Fruit fly (Drosophila melanogaster) whole organism, embryonic: ENCODE measurements around the gene CG8960.

Source experiments
- Bdp1 ChIP-seq: fragments of 200-800 bp; sonication (Bioruptor generic); optimal IDR thresholded peaks from 3 replicates; lab custom pipeline; 2016; ENCODE audit warnings: missing biosample characterization, missing genetic modification characterization
- CG10462 ChIP-seq: fragments of 200-800 bp; sonication (Bioruptor generic); optimal IDR thresholded peaks from 2 replicates; lab custom pipeline; 2016; ENCODE audit warnings: missing biosample characterization, missing genetic modification characterization
- CG11696 ChIP-seq: fragments of 200-800 bp; sonication (Bioruptor generic); IDR thresholded peaks from 2 replicates; pipeline ENCODE4 v1.3.6; 2022; ENCODE audit warnings: missing biosample characterization, missing genetic modification characterization
- CG12769 ChIP-seq: fragments of 200-800 bp; sonication (Bioruptor generic); optimal IDR thresholded peaks from 2 replicates; lab custom pipeline; 2019; ENCODE audit warnings: missing biosample characterization, mild to moderate bottlenecking, missing genetic modification characterization, moderate library complexity
- CG1529 ChIP-seq: fragments of 200-800 bp; sonication (Bioruptor generic); optimal IDR thresholded peaks from 3 replicates; lab custom pipeline; 2018; ENCODE audit warnings: missing biosample characterization, missing genetic modification characterization
- CG15479 ChIP-seq: fragments of 200-800 bp; sonication (Bioruptor generic); optimal IDR thresholded peaks from 3 replicates; lab custom pipeline; 2019; ENCODE audit warnings: missing biosample characterization, mild to moderate bottlenecking, missing genetic modification characterization, moderate library complexity
- CG1647 ChIP-seq: fragments of 200-800 bp; sonication (Bioruptor generic); optimal IDR thresholded peaks from 3 replicates; lab custom pipeline; 2016; ENCODE audit warnings: missing biosample characterization, missing genetic modification characterization
- CG16815 ChIP-seq: fragments of 200-800 bp; sonication (Bioruptor generic); optimal IDR thresholded peaks from 3 replicates; lab custom pipeline; 2017; ENCODE audit warnings: missing biosample characterization, mild to moderate bottlenecking, missing genetic modification characterization
- CG17829 ChIP-seq: fragments of 200-800 bp; optimal IDR thresholded peaks from 2 replicates; lab custom pipeline; 2019; ENCODE audit warnings: missing biosample characterization, mild to moderate bottlenecking, missing genetic modification characterization, moderate library complexity
- CG2120 ChIP-seq: fragments of 200-800 bp; sonication (Bioruptor generic); optimal IDR thresholded peaks from 3 replicates; lab custom pipeline; 2016; ENCODE audit warnings: missing biosample characterization, missing genetic modification characterization
- CG2678 ChIP-seq: fragments of 200-800 bp; sonication (Bioruptor generic); optimal IDR thresholded peaks from 3 replicates; lab custom pipeline; 2019; ENCODE audit warnings: missing biosample characterization, mild to moderate bottlenecking, missing genetic modification characterization, moderate library complexity
- CG42726 ChIP-seq: fragments of 200-800 bp; sonication (Bioruptor generic); IDR thresholded peaks from 2 replicates; pipeline ENCODE4 v1.3.6; 2022; ENCODE audit warnings: missing biosample characterization, missing genetic modification characterization; ENCODE audit not compliant: partially characterized antibody
- CG4820 ChIP-seq: fragments of 200-800 bp; sonication (Bioruptor generic); optimal IDR thresholded peaks from 3 replicates; lab custom pipeline; 2016; ENCODE audit warnings: missing biosample characterization, missing genetic modification characterization
- CG5953 ChIP-seq: fragments of 200-800 bp; sonication (Bioruptor generic); IDR thresholded peaks from 2 replicates; pipeline ENCODE4 v1.3.6; 2022; ENCODE audit warnings: missing biosample characterization, missing genetic modification characterization
- CG6683 ChIP-seq: fragments of 200-800 bp; sonication (Bioruptor generic); optimal IDR thresholded peaks from 2 replicates; lab custom pipeline; 2017; ENCODE audit warnings: missing biosample characterization, mild to moderate bottlenecking, missing genetic modification characterization, missing genetic modification reagents
- CG7271 ChIP-seq: fragments of 200-800 bp; sonication (Bioruptor generic); optimal IDR thresholded peaks from 2 replicates; lab custom pipeline; 2018; ENCODE audit warnings: missing biosample characterization, mild to moderate bottlenecking, missing genetic modification characterization, moderate library complexity
- CG7556 ChIP-seq: fragments of 200-800 bp; sonication (Bioruptor generic); optimal IDR thresholded peaks from 2 replicates; lab custom pipeline; 2017; ENCODE audit warnings: missing biosample characterization, mild to moderate bottlenecking, missing genetic modification characterization
- CG8281 ChIP-seq: fragments of 200-800 bp; sonication (Bioruptor generic); optimal IDR thresholded peaks from 2 replicates; lab custom pipeline; 2018; ENCODE audit warnings: missing biosample characterization, mild to moderate bottlenecking, missing genetic modification characterization, moderate library complexity
- CG8388 ChIP-seq: fragments of 200-800 bp; sonication (Bioruptor generic); optimal IDR thresholded peaks from 2 replicates; lab custom pipeline; 2019; ENCODE audit warnings: missing biosample characterization, mild to moderate bottlenecking, missing genetic modification characterization, moderate library complexity
- CG9215 ChIP-seq: fragments of 200-800 bp; sonication (Bioruptor generic); IDR thresholded peaks from 2 replicates; pipeline ENCODE4 v1.3.6; 2022; ENCODE audit warnings: missing biosample characterization, missing genetic modification characterization
- CkIIα-i1 ChIP-seq: fragments of 200-800 bp; sonication (Bioruptor generic); IDR thresholded peaks from 2 replicates; pipeline ENCODE4 v1.3.6; 2022; ENCODE audit warnings: missing biosample characterization, missing genetic modification characterization
- Dll ChIP-seq: fragments of 200-800 bp; sonication (Bioruptor generic); IDR thresholded peaks from 4 replicates; pipeline ENCODE4 v1.3.6; 2022; ENCODE audit warnings: missing biosample characterization, missing genetic modification characterization; ENCODE audit not compliant: partially characterized antibody
- Fer1 ChIP-seq: fragments of 200-800 bp; sonication (Bioruptor generic); optimal IDR thresholded peaks from 2 replicates; lab custom pipeline; 2017; ENCODE audit warnings: missing biosample characterization, mild to moderate bottlenecking, missing genetic modification characterization
- HLH3B ChIP-seq: fragments of 200-800 bp; sonication (Bioruptor generic); IDR thresholded peaks from 2 replicates; pipeline ENCODE4 v1.3.6; 2022; ENCODE audit warnings: missing biosample characterization, missing genetic modification characterization
- Med ChIP-seq: fragments of 200-800 bp; sonication (Bioruptor generic); peaks from one replicate; lab custom pipeline; 2016; ENCODE audit warnings: missing biosample characterization, missing genetic modification characterization, mild to moderate bottlenecking, inconsistent platforms, moderate library complexity
- Nf-YC ChIP-seq: fragments of 200-800 bp; optimal IDR thresholded peaks from 3 replicates; lab custom pipeline; 2019; ENCODE audit warnings: missing biosample characterization, mild to moderate bottlenecking, missing genetic modification characterization, moderate library complexity
- Ptx1 ChIP-seq: fragments of 200-800 bp; sonication (Bioruptor generic); IDR thresholded peaks from 2 replicates; pipeline ENCODE4 v1.3.6; 2022; ENCODE audit warnings: missing biosample characterization, missing genetic modification characterization
- Rx ChIP-seq: fragments of 200-800 bp; sonication (Bioruptor generic); IDR thresholded peaks from 2 replicates; pipeline ENCODE4 v1.3.6; 2022; ENCODE audit warnings: missing biosample characterization, missing genetic modification characterization
- Stat92E ChIP-seq, 3 experiments: fragments of >200 bp in 2 of 3; fragments of 200-800 bp in 1 of 3; sonication (Bioruptor generic) in 1 of 3; optimal IDR thresholded peaks; 2 replicates each; lab custom pipeline; 2017 to 2019; ENCODE audit warnings: missing biosample characterization in 3 of 3, missing genetic modification characterization in 3 of 3, mild to moderate bottlenecking in 1 of 3, moderate library complexity in 1 of 3
- TFAM ChIP-seq: fragments of 200-800 bp; sonication (Bioruptor generic); optimal IDR thresholded peaks from 2 replicates; lab custom pipeline; 2017; ENCODE audit warnings: missing biosample characterization, missing genetic modification characterization, inconsistent platforms
- ap ChIP-seq: fragments of 200-800 bp; sonication (Bioruptor generic); IDR thresholded peaks from 2 replicates; pipeline ENCODE4 v1.3.6; 2022; ENCODE audit warnings: missing biosample characterization, missing genetic modification characterization
- ash1 ChIP-seq: fragments of 200-800 bp; sonication (Bioruptor generic); optimal IDR thresholded peaks from 2 replicates; lab custom pipeline; 2018; ENCODE audit warnings: missing biosample characterization, mild to moderate bottlenecking, missing genetic modification characterization
- bcd ChIP-seq: fragments of 200-800 bp; sonication (Bioruptor generic); optimal IDR thresholded peaks from 2 replicates; lab custom pipeline; 2017; ENCODE audit warnings: missing biosample characterization, mild to moderate bottlenecking, missing genetic modification characterization
- cwo ChIP-seq: fragments of 200-800 bp; sonication (Bioruptor generic); optimal IDR thresholded peaks from 3 replicates; lab custom pipeline; 2017; ENCODE audit warnings: missing biosample characterization, missing genetic modification characterization, mild to moderate bottlenecking, moderate library complexity, missing genetic modification reagents
- dimm ChIP-seq: fragments of 200-800 bp; sonication (Bioruptor generic); IDR thresholded peaks from 2 replicates; pipeline ENCODE4 v1.3.6; 2022; ENCODE audit warnings: missing biosample characterization, missing genetic modification characterization
- dmrt99B ChIP-seq: fragments of 200-800 bp; sonication (Bioruptor generic); optimal IDR thresholded peaks from 2 replicates; lab custom pipeline; 2018; ENCODE audit warnings: missing biosample characterization, mild to moderate bottlenecking, missing genetic modification characterization, moderate library complexity
- esg ChIP-seq: fragments of 200-800 bp; sonication (Bioruptor generic); conservative IDR thresholded peaks from 2 replicates; pipeline ENCODE4 v1.3.6; 2022; ENCODE audit warnings: missing biosample characterization, missing genetic modification characterization
- gcm ChIP-seq: fragments of 200-800 bp; sonication (Bioruptor generic); optimal IDR thresholded peaks from 2 replicates; lab custom pipeline; 2019; ENCODE audit warnings: missing biosample characterization, mild to moderate bottlenecking, missing genetic modification characterization, moderate library complexity
- gcm2 ChIP-seq: fragments of 200-800 bp; sonication (Bioruptor generic); optimal IDR thresholded peaks from 2 replicates; lab custom pipeline; 2016; ENCODE audit warnings: missing biosample characterization, missing genetic modification characterization
- h ChIP-seq: fragments of >200 bp; optimal IDR thresholded peaks from 2 replicates; lab custom pipeline; 2017
- lmd ChIP-seq: fragments of 200-800 bp; sonication (Bioruptor generic); IDR thresholded peaks from 2 replicates; pipeline ENCODE4 v1.3.6; 2022; ENCODE audit warnings: missing biosample characterization, missing genetic modification characterization
- luna ChIP-seq: fragments of 200-800 bp; sonication (Bioruptor generic); optimal IDR thresholded peaks from 2 replicates; lab custom pipeline; 2016; ENCODE audit warnings: missing biosample characterization, missing genetic modification characterization
- nau ChIP-seq: fragments of 200-800 bp; sonication (Bioruptor generic); optimal IDR thresholded peaks from 3 replicates; lab custom pipeline; 2017; ENCODE audit warnings: missing biosample characterization, mild to moderate bottlenecking, missing genetic modification characterization, missing genetic modification reagents
- peb ChIP-seq: fragments of 200-800 bp; sonication (Bioruptor generic); IDR thresholded peaks from 2 replicates; pipeline ENCODE4 v1.3.6; 2022; ENCODE audit warnings: missing biosample characterization, missing genetic modification characterization
- repo ChIP-seq: fragments of 200-800 bp; sonication (Bioruptor generic); optimal IDR thresholded peaks from 2 replicates; lab custom pipeline; 2016; ENCODE audit warnings: missing biosample characterization, missing genetic modification characterization
- run ChIP-seq: fragments of 200-800 bp; sonication (Bioruptor generic); optimal IDR thresholded peaks from 3 replicates; lab custom pipeline; 2018; ENCODE audit warnings: missing biosample characterization, mild to moderate bottlenecking, missing genetic modification characterization
- sd ChIP-seq: fragments of 200-800 bp; sonication (Bioruptor generic); optimal IDR thresholded peaks from 3 replicates; lab custom pipeline; 2018; ENCODE audit warnings: missing biosample characterization, mild to moderate bottlenecking, missing genetic modification characterization, moderate library complexity
- sens ChIP-seq: fragments of 200-800 bp; sonication (Bioruptor generic); peaks from one replicate; lab custom pipeline; 2016; ENCODE audit warnings: missing biosample characterization, missing genetic modification characterization
- sr ChIP-seq: fragments of 200-800 bp; sonication (Bioruptor generic); IDR thresholded peaks from 3 replicates; pipeline ENCODE4 v1.3.6; 2022; ENCODE audit warnings: missing biosample characterization, missing genetic modification characterization
- tio ChIP-seq: fragments of 200-800 bp; sonication (Bioruptor generic); optimal IDR thresholded peaks from 2 replicates; lab custom pipeline; 2017; ENCODE audit warnings: missing biosample characterization, missing genetic modification characterization, inconsistent platforms
- vfl ChIP-seq: fragments of 200-800 bp; sonication (Bioruptor generic); optimal IDR thresholded peaks from 2 replicates; lab custom pipeline; 2016; ENCODE audit warnings: missing biosample characterization, missing genetic modification characterization

Gene CG8960

DNA sequence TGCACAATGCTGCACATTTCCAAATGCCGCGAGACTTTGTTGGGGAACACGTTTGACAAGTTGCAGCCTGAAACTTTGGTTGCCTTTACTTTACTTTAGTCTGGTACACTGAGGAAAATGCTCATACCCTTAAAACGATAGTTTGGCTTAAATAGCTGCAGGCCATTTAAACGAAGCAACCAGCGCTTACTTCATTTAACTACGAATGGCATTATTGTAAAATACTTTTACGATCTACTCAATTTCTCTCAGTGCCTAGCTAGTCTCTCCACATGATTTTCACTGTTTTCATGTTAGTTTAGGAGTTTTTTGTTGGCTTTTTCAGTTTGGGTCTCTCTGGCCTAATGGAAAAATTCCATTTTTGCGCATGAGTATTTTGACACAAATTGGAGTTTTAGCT is 34.8 kb upstream of the CG8960 start (continued):
- no peak for TF ChIP-seq Dll
- peak; percentile 49 for TF ChIP-seq bcd (GFP tag; lab: Kevin White, UChicago)
- TF ChIP-seq h (lab: Kevin White, UChicago): no peak
- peak; percentile 85 for TF ChIP-seq ap (GFP tag; lab: Robert Waterston, UW)
- TF ChIP-seq CG8281 (tag; lab: Kevin White, UChicago): peak; percentile 30
- no peak for TF ChIP-seq CG42726 (GFP tag; lab: Robert Waterston, UW)
- no peak for TF ChIP-seq CG15479 (GFP tag; lab: Kevin White, UChicago)
- peak; percentile 37 for TF ChIP-seq tio (GFP tag; lab: Kevin White, UChicago)
- TF ChIP-seq CG16815 (GFP tag; lab: Kevin White, UChicago): peak; percentile 17
- peak; percentile 85 for TF ChIP-seq Ptx1
- TF ChIP-seq sens (GFP tag; lab: Kevin White, UChicago): peak; percentile 97
- TF ChIP-seq CG5953 (GFP tag; lab: Robert Waterston, UW): peak; percentile 90
- TF ChIP-seq gcm2 (GFP tag; lab: Kevin White, UChicago): peak; percentile 5
- peak; percentile 24 for TF ChIP-seq sd (tag; lab: Kevin White, UChicago)
- TF ChIP-seq dmrt99B (tag; lab: Kevin White, UChicago): peak; percentile 90
- TF ChIP-seq HLH3B (GFP tag; lab: Robert Waterston, UW): peak; percentile 88
- TF ChIP-seq esg (GFP tag; lab: Robert Waterston, UW): peak; percentile 81
- peak; percentile 54; the same call in 1 of the 2 replicates for TF ChIP-seq dimm
- no peak for TF ChIP-seq Stat92E (GFP tag; optimal IDR thresholded peaks at IDR 0.05; lab: Kevin White, UChicago)
- peak; percentile 59 for TF ChIP-seq gcm (GFP tag; lab: Kevin White, UChicago)
- TF ChIP-seq nau (GFP tag; lab: Kevin White, UChicago): peak; percentile 72
- TF ChIP-seq CG2678 (tag; lab: Kevin White, UChicago): peak; percentile 84
- TF ChIP-seq CG10462: no peak
- no peak for TF ChIP-seq vfl
- peak; percentile 56; the same call in 1 of the 2 replicates for TF ChIP-seq CkIIα-i1 (GFP tag; lab: Robert Waterston, UW)
- TF ChIP-seq CG1647: peak; percentile 44
- peak; percentile 62 for TF ChIP-seq Fer1 (GFP tag; lab: Kevin White, UChicago)
- peak; percentile 37 for TF ChIP-seq cwo (GFP tag; lab: Kevin White, UChicago)
- TF ChIP-seq CG17829: peak; percentile 87
- TF ChIP-seq run (tag; lab: Kevin White, UChicago): peak; percentile 19
- TF ChIP-seq CG11696 (GFP tag; lab: Robert Waterston, UW): peak; percentile 58; the same call in 1 of the 2 replicates
- peak; percentile 62 for TF ChIP-seq CG12769 (tag; lab: Kevin White, UChicago)
- peak; percentile 16 for TF ChIP-seq CG2120 (GFP tag; lab: Kevin White, UChicago)
- peak; percentile 44 for TF ChIP-seq Nf-YC (tag; lab: Kevin White, UChicago)
- TF ChIP-seq ash1: no peak
- TF ChIP-seq lmd (GFP tag; lab: Robert Waterston, UW): peak; percentile 82
- TF ChIP-seq CG9215 (GFP tag; lab: Robert Waterston, UW): peak; percentile 35; the same call in 1 of the 2 replicates
- TF ChIP-seq CG7556 (GFP tag; lab: Kevin White, UChicago): peak; percentile 55
- peak; percentile 83 for TF ChIP-seq CG4820
- no peak for TF ChIP-seq TFAM (GFP tag; lab: Kevin White, UChicago)
- peak; percentile 80 for TF ChIP-seq CG1529 (GFP tag; lab: Kevin White, UChicago)
- peak; percentile 71; the same call in 2 of the 3 replicates for TF ChIP-seq sr (GFP tag; lab: Robert Waterston, UW)
- 0 out of 2 replicates have a peak, but pooled peaks have one; percentile 48 for TF ChIP-seq peb (GFP tag; lab: Robert Waterston, UW)
- peak; percentile 91 for TF ChIP-seq Med (GFP tag; lab: Kevin White, UChicago)
- TF ChIP-seq CG7271 (tag; lab: Kevin White, UChicago): no peak
- TF ChIP-seq CG8388 (GFP tag; lab: Kevin White, UChicago): peak; percentile 67
- TF ChIP-seq Bdp1: peak; percentile 9
- no peak for TF ChIP-seq luna (GFP tag; lab: Kevin White, UChicago)
- peak; percentile 86 for TF ChIP-seq Rx (GFP tag; lab: Robert Waterston, UW)
- peak; percentile 80 for TF ChIP-seq repo
- TF ChIP-seq CG6683 (GFP tag; lab: Kevin White, UChicago): no peak
